Worm (Caenorhabditis elegans) whole organism, early embryonic: Measurements from ENCODE around the gene W03D2.9.

Experiments used
- B0310.2 ChIP-seq: sonication (generic microtip); optimal IDR thresholded peaks from 2 replicates; lab custom pipeline; 2016; ENCODE audit warnings: mild to moderate bottlenecking, missing genetic modification characterization, missing compliant biosample characterization
- aly-1 ChIP-seq: sonication (generic microtip); optimal IDR thresholded peaks from 2 replicates; lab custom pipeline; 2016; ENCODE audit warnings: missing genetic modification characterization, missing compliant biosample characterization
- ama-1 ChIP-seq: fragments of 150-350 bp; optimal IDR thresholded peaks from 2 replicates; lab custom pipeline; 2014
- ceh-13 ChIP-seq: fragments of 200-800 bp; sonication (Bioruptor generic); optimal IDR thresholded peaks from 2 replicates; lab custom pipeline; 2018; ENCODE audit warnings: mild to moderate bottlenecking, missing genetic modification characterization, missing compliant biosample characterization
- ceh-36 ChIP-seq: sonication (generic microtip); optimal IDR thresholded peaks from 2 replicates; lab custom pipeline; 2016; ENCODE audit warnings: missing genetic modification characterization, inconsistent platforms, missing compliant biosample characterization
- ets-7 ChIP-seq: sonication (generic microtip); optimal IDR thresholded peaks from 2 replicates; lab custom pipeline; 2016; ENCODE audit warnings: missing genotype, missing genetic modification characterization, missing compliant biosample characterization
- flt-1 ChIP-seq: fragments of 200-800 bp; sonication (Bioruptor generic); IDR thresholded peaks from 2 replicates; pipeline ENCODE4 v1.3.6; 2022; ENCODE audit warnings: missing genetic modification characterization, missing compliant biosample characterization
- hmg-4 ChIP-seq: fragments of 200-800 bp; sonication (Bioruptor generic); optimal IDR thresholded peaks from 2 replicates; lab custom pipeline; 2018; ENCODE audit warnings: mild to moderate bottlenecking, missing genetic modification characterization, missing compliant biosample characterization
- pes-1 ChIP-seq: fragments of 200-800 bp; sonication (Bioruptor generic); IDR thresholded peaks from 2 replicates; pipeline ENCODE4 v1.3.6; 2022; ENCODE audit warnings: missing genetic modification reagents, missing genetic modification characterization, missing compliant biosample characterization
- scrt-1 ChIP-seq: fragments of 200-800 bp; sonication (Bioruptor generic); IDR thresholded peaks from 2 replicates; pipeline ENCODE4 v1.3.6; 2022; ENCODE audit warnings: missing genetic modification characterization, missing compliant biosample characterization
- sea-1 ChIP-seq: fragments of 200-800 bp; sonication (Bioruptor generic); conservative IDR thresholded peaks from 2 replicates; pipeline ENCODE4 v1.3.6; 2022; ENCODE audit warnings: missing genetic modification characterization, missing compliant biosample characterization
- tbx-11 ChIP-seq: fragments of 200-800 bp; sonication (Bioruptor generic); IDR thresholded peaks from 2 replicates; pipeline ENCODE4 v1.3.6; 2022; ENCODE audit warnings: missing genetic modification characterization, missing compliant biosample characterization

DNA sequence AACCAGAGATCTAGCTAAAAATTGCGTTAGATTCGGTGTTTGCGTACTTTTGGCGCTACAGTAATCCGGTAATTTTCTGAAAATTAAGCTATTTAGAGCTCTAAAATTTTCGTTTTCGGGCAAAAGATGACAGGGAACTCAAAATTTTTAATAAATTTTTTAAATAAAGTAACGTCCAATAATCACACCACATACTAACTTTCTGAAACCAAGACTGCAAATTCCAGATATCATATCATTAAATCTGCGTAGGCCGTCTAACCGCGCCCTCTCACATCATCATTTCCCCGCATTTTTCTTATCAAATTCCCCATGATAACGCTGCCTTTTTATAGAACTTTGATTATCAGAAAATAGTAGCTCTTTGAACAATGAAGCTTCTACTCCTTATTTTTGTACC, 42.9 kb upstream of the W03D2.9 start, which contains the start of gene drd-50:
- TF ChIP-seq ama-1 (lab: Kevin White, UChicago), result no peak
- TF ChIP-seq ceh-13, result no peak
- no peak for TF ChIP-seq hmg-4
- TF ChIP-seq flt-1 (GFP tag; lab: Robert Waterston, UW), result no peak
- no peak for TF ChIP-seq scrt-1
- no peak for TF ChIP-seq pes-1 (GFP tag; lab: Robert Waterston, UW)
- TF ChIP-seq B0310.2 (tag; lab: Kevin White, UChicago), result no peak
- no peak for TF ChIP-seq ceh-36 (tag; lab: Kevin White, UChicago)
- TF ChIP-seq tbx-11 (GFP tag; lab: Robert Waterston, UW), result no peak
- TF ChIP-seq ets-7 (tag; lab: Kevin White, UChicago), result no peak
- TF ChIP-seq sea-1 (GFP tag; lab: Robert Waterston, UW), result no peak
- TF ChIP-seq aly-1, result no peak
